Worm (Caenorhabditis elegans) whole organism, L4 larva: Measurements from ENCODE around the gene nhr-196.
"Not testable (repeated sequence)": the region's sequence is repeated elsewhere in the genome, so short reads cannot be mapped to it uniquely, and the experiment has no call there.

ENCODE experiments used
- D1046.2 ChIP-seq: fragments of 200-800 bp; sonication (Bioruptor generic); IDR thresholded peaks from 2 replicates; pipeline ENCODE4 v1.3.6; 2022; ENCODE audit warnings: missing genetic modification characterization, missing compliant biosample characterization
- aly-2 ChIP-seq: sonication (generic microtip); optimal IDR thresholded peaks from 2 replicates; lab custom pipeline; 2018; ENCODE audit warnings: missing biosample characterization, missing genetic modification characterization
- ama-1 ChIP-seq: fragments of 150-350 bp; optimal IDR thresholded peaks from 2 replicates; lab custom pipeline; 2014; ENCODE audit warnings: inconsistent platforms, mixed read lengths
- attf-4 ChIP-seq: sonication (generic microtip); optimal IDR thresholded peaks from 3 replicates; lab custom pipeline; 2017; ENCODE audit warnings: missing biosample characterization, missing genetic modification characterization
- ceh-20 ChIP-seq: fragments of 200-800 bp; sonication (Bioruptor generic); IDR thresholded peaks from 2 replicates; pipeline ENCODE4 v1.3.6; 2022; ENCODE audit warnings: missing genetic modification reagents, missing genetic modification characterization, missing compliant biosample characterization
- ceh-28 ChIP-seq: fragments of 150-350 bp; optimal IDR thresholded peaks from 2 replicates; lab custom pipeline; 2014; ENCODE audit warnings: missing biosample characterization, missing genetic modification reagents, missing genetic modification characterization
- ceh-44 ChIP-seq: fragments of 200-800 bp; sonication (Bioruptor generic); IDR thresholded peaks from 2 replicates; pipeline ENCODE4 v1.3.6; 2022; ENCODE audit warnings: missing genetic modification reagents, missing genetic modification characterization, missing compliant biosample characterization
- dmd-8 ChIP-seq: fragments of 200-800 bp; sonication (Bioruptor generic); IDR thresholded peaks from 2 replicates; pipeline ENCODE4 v1.3.6; 2022; ENCODE audit warnings: missing genetic modification characterization, missing compliant biosample characterization
- egl-27 ChIP-seq: sonication (generic microtip); optimal IDR thresholded peaks from 3 replicates; lab custom pipeline; 2017; ENCODE audit warnings: missing biosample characterization, missing genetic modification reagents, missing genetic modification characterization
- egl-43 ChIP-seq: fragments of 200-800 bp; sonication (Bioruptor generic); IDR thresholded peaks from 2 replicates; pipeline ENCODE4 v1.3.6; 2022; ENCODE audit warnings: missing genetic modification reagents, missing genetic modification characterization, missing compliant biosample characterization
- fos-1 ChIP-seq: fragments of 150-350 bp; optimal IDR thresholded peaks from 2 replicates; lab custom pipeline; 2014; ENCODE audit warnings: missing biosample characterization, missing genetic modification characterization
- hif-1 ChIP-seq, 2 experiments: sonication (generic microtip); optimal IDR thresholded peaks; 2 replicates each; lab custom pipeline; 2016 to 2017; ENCODE audit warnings: missing compliant biosample characterization in 2 of 2, missing genetic modification characterization in 2 of 2, missing genetic modification reagents in 2 of 2, missing genotype in 2 of 2, mild to moderate bottlenecking in 1 of 2
- hlh-30 ChIP-seq: sonication (generic microtip); optimal IDR thresholded peaks from 2 replicates; lab custom pipeline; 2017; ENCODE audit warnings: antibody characterized with exemption, mild to moderate bottlenecking, missing genetic modification characterization, missing compliant biosample characterization; ENCODE audit not compliant: insufficient read depth
- jun-1 ChIP-seq: fragments of 150-350 bp; optimal IDR thresholded peaks from 2 replicates; lab custom pipeline; 2014; ENCODE audit warnings: missing biosample characterization, missing genetic modification reagents, missing genetic modification characterization
- lin-38 ChIP-seq: fragments of 200-800 bp; sonication (Bioruptor generic); IDR thresholded peaks from 2 replicates; pipeline ENCODE4 v1.3.6; 2022; ENCODE audit warnings: missing genetic modification reagents, missing genetic modification characterization, missing compliant biosample characterization
- lsy-2 ChIP-seq, 2 experiments: fragments of 150-350 bp in 1 of 2; sonication (generic microtip) in 1 of 2; optimal IDR thresholded peaks; 2 replicates each; lab custom pipeline; 2014 to 2017; ENCODE audit warnings: missing biosample characterization in 2 of 2, missing genetic modification characterization in 2 of 2
- madf-5 ChIP-seq, 2 experiments: fragments of 200-800 bp; sonication (Bioruptor generic); IDR thresholded peaks; 2 replicates each; pipeline ENCODE4 v1.3.6; 2022; ENCODE audit warnings: missing compliant biosample characterization in 2 of 2, missing genetic modification characterization in 2 of 2
- mes-2 ChIP-seq: sonication (generic microtip); optimal IDR thresholded peaks from 2 replicates; lab custom pipeline; 2016; ENCODE audit warnings: missing genotype, mild to moderate bottlenecking, missing genetic modification characterization, missing compliant biosample characterization; ENCODE audit not compliant: poor library complexity, severe bottlenecking
- nhr-10 ChIP-seq: fragments of 150-350 bp; optimal IDR thresholded peaks from 2 replicates; lab custom pipeline; 2014; ENCODE audit warnings: missing biosample characterization, missing genetic modification characterization
- nhr-25 ChIP-seq: sonication (generic microtip); optimal IDR thresholded peaks from 2 replicates; lab custom pipeline; 2017; ENCODE audit warnings: missing genetic modification characterization, mild to moderate bottlenecking, missing compliant biosample characterization, antibody characterized with exemption, moderate library complexity, borderline replicate concordance; ENCODE audit not compliant: insufficient read depth
- nhr-41 ChIP-seq: fragments of 200-800 bp; sonication (Bioruptor generic); IDR thresholded peaks from 2 replicates; pipeline ENCODE4 v1.3.6; 2022; ENCODE audit warnings: missing genetic modification reagents, missing genetic modification characterization, missing compliant biosample characterization
- nhr-76 ChIP-seq: fragments of 150-350 bp; optimal IDR thresholded peaks from 2 replicates; lab custom pipeline; 2014; ENCODE audit warnings: missing biosample characterization, missing genetic modification characterization
- pha-4 ChIP-seq, 2 experiments: fragments of 150-350 bp in 1 of 2; fragments of 200-800 bp in 1 of 2; sonication (Bioruptor generic) in 1 of 2; IDR thresholded peaks in 1 of 2; optimal IDR thresholded peaks in 1 of 2; 2 replicates each; pipeline versions ENCODE4 v1.3.6 to Lab custom; 2014 to 2022; ENCODE audit warnings: missing genetic modification characterization in 2 of 2, missing genetic modification reagents in 2 of 2, missing biosample characterization in 1 of 2, missing compliant biosample characterization in 1 of 2
- sdz-12 ChIP-seq: fragments of 200-800 bp; sonication (Bioruptor generic); optimal IDR thresholded peaks from 2 replicates; lab custom pipeline; 2018; ENCODE audit warnings: mild to moderate bottlenecking, missing genetic modification characterization, missing compliant biosample characterization
- set-16 ChIP-seq: fragments of 200-800 bp; sonication (Bioruptor generic); IDR thresholded peaks from 2 replicates; pipeline ENCODE4 v1.3.6; 2022; ENCODE audit warnings: missing genetic modification reagents, missing genetic modification characterization, missing compliant biosample characterization
- skn-1 ChIP-seq: fragments of 150-350 bp; optimal IDR thresholded peaks from 2 replicates; lab custom pipeline; 2014; ENCODE audit warnings: missing biosample characterization, missing genetic modification characterization
- spr-3 ChIP-seq: fragments of 200-800 bp; sonication (Bioruptor generic); optimal IDR thresholded peaks from 2 replicates; lab custom pipeline; 2018; ENCODE audit warnings: mild to moderate bottlenecking, missing genetic modification characterization, missing compliant biosample characterization
- tag-97 ChIP-seq: fragments of 200-800 bp; sonication (Bioruptor generic); IDR thresholded peaks from 2 replicates; pipeline ENCODE4 v1.3.6; 2022; ENCODE audit warnings: missing genetic modification characterization, missing compliant biosample characterization
- unc-39 ChIP-seq: sonication (generic microtip); optimal IDR thresholded peaks from 2 replicates; lab custom pipeline; 2017; ENCODE audit warnings: missing biosample characterization, missing genetic modification characterization
- unc-62 ChIP-seq, 3 experiments: fragments of 150-350 bp in 1 of 3; sonication (generic microtip); optimal IDR thresholded peaks in 2 of 3; peaks in 1 of 3; 1 replicate in 1 of 3; 2 replicates in 2 of 3; lab custom pipeline; 2014 to 2017; ENCODE audit warnings: missing biosample characterization in 3 of 3, missing genetic modification characterization in 3 of 3, missing genetic modification reagents in 3 of 3, missing genotype in 1 of 3

The nhr-196 gene

DNA sequence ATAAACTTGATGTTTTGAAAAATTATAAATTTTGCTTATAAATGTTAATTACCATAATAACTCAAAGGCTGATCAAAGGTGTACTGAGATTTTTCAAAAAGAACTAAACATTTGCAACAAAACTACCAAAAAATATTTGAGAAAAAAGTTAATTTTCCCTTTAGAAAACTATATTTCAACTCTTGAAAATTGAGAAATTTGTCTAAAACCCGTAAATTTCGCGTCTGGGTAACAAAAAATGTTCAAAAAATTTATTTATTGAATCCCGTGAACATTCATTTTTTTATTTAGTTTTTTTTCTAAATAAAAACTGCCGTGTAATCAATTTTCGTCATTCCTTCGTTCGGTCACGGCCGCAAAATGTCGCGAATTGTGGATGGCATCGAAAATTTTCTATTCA, 15.4 kb upstream of the nhr-196 start, which contains the start of gene K06B4.15:
TSS of gene K06B4.15 (plus strand) at position 301 of the 400 bp plus-strand sequence.
- TF ChIP-seq egl-27; madf-5 (GFP tag; IDR thresholded peaks at IDR 0.05; lab: Robert Waterston, UW); nhr-76: not testable (repeated sequence)

DNA sequence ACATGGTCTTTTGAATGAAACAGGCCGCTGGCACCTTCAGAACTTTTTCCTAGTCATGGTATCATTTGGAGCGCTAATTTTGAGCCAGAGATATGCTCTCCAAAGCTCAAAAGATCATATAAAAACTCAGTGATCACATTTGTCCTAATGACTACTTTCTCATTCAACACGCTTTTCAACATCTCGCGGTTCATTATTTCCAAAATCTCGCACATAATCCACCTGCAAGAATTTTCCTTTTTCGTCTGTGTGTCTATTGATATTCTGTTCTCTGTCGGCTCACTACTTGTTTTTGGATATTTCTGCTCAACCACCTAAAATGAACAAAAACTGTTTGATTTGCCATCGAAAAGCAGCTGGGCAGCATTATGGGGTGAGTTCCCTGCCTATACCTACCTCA, 11.8 kb upstream of the nhr-196 start, which contains the start of gene nhr-51:
TSS of gene nhr-51 (plus strand) at position 301 of the 400 bp plus-strand sequence.
- TF ChIP-seq attf-4 (tag; lab: Kevin White, UChicago): no peak
- no peak for TF ChIP-seq dmd-8 (GFP tag; lab: Robert Waterston, UW)
- TF ChIP-seq fos-1: no peak
- no peak for TF ChIP-seq nhr-41
- no peak for TF ChIP-seq ceh-44
- TF ChIP-seq spr-3 (GFP tag; lab: Kevin White, UChicago): no peak
- no peak for TF ChIP-seq hif-1 (tag; optimal IDR thresholded peaks at IDR 0.05; lab: Kevin White, UChicago)
- no peak for TF ChIP-seq tag-97 (GFP tag; lab: Robert Waterston, UW)
- no peak for TF ChIP-seq nhr-25 (tag; lab: Kevin White, UChicago)

- TF ChIP-seq dmd-8 (GFP tag; lab: Robert Waterston, UW) (0 out of 2 replicates have a peak, but pooled peaks have one; percentile 31), nhr-10 (tag; lab: Kevin White, UChicago) (no peak), set-16 (GFP tag; lab: Robert Waterston, UW) (peak; percentile 55)
These were observed 10.6 kb upstream of the nhr-196 start for ce11 chrV:15674899-15675298.

DNA sequence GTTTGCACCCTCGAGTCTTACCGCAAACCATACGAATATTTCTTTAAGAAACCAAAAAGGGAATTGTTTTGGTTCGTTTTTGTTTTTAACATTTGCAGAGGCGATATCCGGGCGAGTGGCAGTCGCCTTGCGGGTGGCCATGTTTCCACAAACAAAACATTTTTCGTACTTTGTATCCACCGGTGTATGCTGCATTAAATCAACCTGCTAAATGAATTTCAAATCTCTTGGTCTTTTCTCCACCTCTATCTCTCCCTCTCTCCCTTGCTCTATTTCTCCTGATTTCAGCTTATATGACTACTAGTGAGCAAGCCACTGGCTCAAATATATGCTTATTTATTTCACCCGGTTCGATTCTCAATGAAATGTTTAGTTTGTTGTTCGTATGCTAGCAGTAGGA, 8.3 kb upstream of the nhr-196 start, which contains the start of gene nhr-52:
TSS of gene nhr-52 (plus strand) at position 301 of the 400 bp plus-strand sequence.
- TF ChIP-seq unc-62 (GFP tag; optimal IDR thresholded peaks at IDR 0.05 in 1 of 2; lab: Kevin White, UChicago) (no peak), unc-62 (tag; optimal IDR thresholded peaks at IDR 0.05; lab: Kevin White, UChicago) (no peak), egl-43 (GFP tag; lab: Robert Waterston, UW) (no peak), mes-2 (tag; lab: Kevin White, UChicago) (no peak), jun-1 (tag; lab: Kevin White, UChicago) (no peak), ceh-20 (GFP tag; lab: Robert Waterston, UW) (no peak), pha-4 (GFP tag; IDR thresholded peaks at IDR 0.05; lab: Robert Waterston, UW) (no peak), pha-4 (tag; optimal IDR thresholded peaks at IDR 0.05; lab: Kevin White, UChicago) (no peak), hlh-30 (no peak), D1046.2 (GFP tag; lab: Robert Waterston, UW) (no peak), skn-1 (tag; lab: Kevin White, UChicago) (no peak), nhr-10 (tag; lab: Kevin White, UChicago) (no peak), unc-39 (tag; lab: Kevin White, UChicago) (no peak), lsy-2 (tag; optimal IDR thresholded peaks at IDR 0.05; lab: Kevin White, UChicago) (no peak), lin-38 (GFP tag; lab: Robert Waterston, UW) (no peak), sdz-12 (GFP tag; lab: Kevin White, UChicago) (no peak), nhr-25 (tag; lab: Kevin White, UChicago) (no peak), ceh-28 (tag; lab: Kevin White, UChicago) (no peak), aly-2 (tag; lab: Kevin White, UChicago) (no peak), attf-4 (tag; lab: Kevin White, UChicago) (no peak), hif-1 (tag; optimal IDR thresholded peaks at IDR 0.05; lab: Kevin White, UChicago) (no peak)
- TF ChIP-seq, all 104 proteins: peak for 0

DNA sequence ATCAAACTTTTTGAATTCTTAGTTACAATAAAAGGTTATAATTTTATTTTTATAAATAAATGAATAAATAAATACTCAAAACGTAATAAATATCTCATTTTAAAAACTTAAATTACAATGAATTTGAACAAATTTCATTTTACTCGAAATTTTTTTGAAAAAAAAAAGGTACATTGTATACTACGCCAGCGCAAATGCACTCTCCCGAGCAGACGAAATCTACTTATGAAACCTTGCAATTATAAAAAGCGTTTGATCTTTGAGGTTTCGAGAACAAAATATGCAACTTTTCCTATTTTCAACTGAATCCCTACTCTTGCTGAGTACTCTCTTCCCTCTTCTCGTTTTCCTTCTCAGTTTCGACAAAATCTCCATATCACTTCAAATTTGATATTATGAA, 2.1 kb downstream of the nhr-196 start, which contains the start of gene nhr-197:
TSS of gene nhr-197 (plus strand) at position 301 of the 400 bp plus-strand sequence.
- TF ChIP-seq ama-1 (lab: Kevin White, UChicago) (no peak), dmd-8 (GFP tag; lab: Robert Waterston, UW) (no peak), unc-62 (GFP tag; optimal IDR thresholded peaks at IDR 0.05 in 1 of 2; lab: Kevin White, UChicago) (peak in 1 of 2 experiments; percentile 57), unc-62 (tag; optimal IDR thresholded peaks at IDR 0.05; lab: Kevin White, UChicago) (no peak)
- TF ChIP-seq, all 104 proteins: peak for 1
